Fruit fly (Drosophila melanogaster) whole organism, prepupa: Measurements from ENCODE around the gene Pif1A.

Source experiments
- Blimp-1 ChIP-seq: fragments of 200-800 bp; sonication (Bioruptor generic); optimal IDR thresholded peaks from 3 replicates; lab custom pipeline; 2017; ENCODE audit warnings: missing biosample characterization, missing genetic modification characterization, mild to moderate bottlenecking, moderate library complexity, missing genetic modification reagents
- CG10631 ChIP-seq: fragments of 200-800 bp; sonication (Bioruptor generic); optimal IDR thresholded peaks from 2 replicates; lab custom pipeline; 2016; ENCODE audit warnings: missing biosample characterization, missing genetic modification characterization
- CG10669 ChIP-seq: fragments of 200-800 bp; sonication (Bioruptor generic); optimal IDR thresholded peaks from 3 replicates; lab custom pipeline; 2018; ENCODE audit warnings: missing biosample characterization, mild to moderate bottlenecking, missing genetic modification characterization, moderate library complexity
- CG11294 ChIP-seq: fragments of 200-800 bp; sonication (Bioruptor generic); IDR thresholded peaks from 2 replicates; pipeline ENCODE4 v1.3.6; 2022; ENCODE audit warnings: missing biosample characterization, missing genetic modification characterization
- CG11762 ChIP-seq: fragments of 200-800 bp; sonication (Bioruptor generic); optimal IDR thresholded peaks from 3 replicates; lab custom pipeline; 2016; ENCODE audit warnings: missing biosample characterization, missing genetic modification characterization; ENCODE audit not compliant: insufficient read depth
- CG15336 ChIP-seq: fragments of 200-800 bp; sonication (Bioruptor generic); IDR thresholded peaks from 2 replicates; pipeline ENCODE4 v1.3.6; 2022; ENCODE audit warnings: missing biosample characterization, missing genetic modification characterization
- CG1621 ChIP-seq: fragments of 200-800 bp; sonication (Bioruptor generic); optimal IDR thresholded peaks from 3 replicates; lab custom pipeline; 2018; ENCODE audit warnings: missing biosample characterization, mild to moderate bottlenecking, missing genetic modification characterization
- CG3032 ChIP-seq: fragments of 200-800 bp; optimal IDR thresholded peaks from 2 replicates; lab custom pipeline; 2019; ENCODE audit warnings: missing biosample characterization, mild to moderate bottlenecking, missing genetic modification characterization, moderate library complexity
- CG34406 ChIP-seq: fragments of 200-800 bp; sonication (Bioruptor generic); optimal IDR thresholded peaks from 3 replicates; lab custom pipeline; 2016; ENCODE audit warnings: missing biosample characterization, missing genetic modification characterization
- CG3919 ChIP-seq: fragments of 200-800 bp; sonication (Bioruptor generic); optimal IDR thresholded peaks from 3 replicates; lab custom pipeline; 2016; ENCODE audit warnings: missing biosample characterization, missing genetic modification characterization
- CG6163 ChIP-seq: fragments of 200-800 bp; sonication (Bioruptor generic); IDR thresholded peaks from 3 replicates; pipeline ENCODE4 v1.3.6; 2022; ENCODE audit warnings: missing biosample characterization, missing genetic modification characterization
- CG6276 ChIP-seq: fragments of 200-800 bp; sonication (Bioruptor generic); optimal IDR thresholded peaks from 2 replicates; lab custom pipeline; 2017; ENCODE audit warnings: missing biosample characterization, mild to moderate bottlenecking, missing genetic modification characterization
- CG6792 ChIP-seq: fragments of 200-800 bp; sonication (Bioruptor generic); optimal IDR thresholded peaks from 3 replicates; lab custom pipeline; 2016; ENCODE audit warnings: missing biosample characterization, missing genetic modification characterization
- CG6808 ChIP-seq: fragments of 200-800 bp; sonication (Bioruptor generic); optimal IDR thresholded peaks from 3 replicates; lab custom pipeline; 2017; ENCODE audit warnings: missing biosample characterization, missing genetic modification characterization, mild to moderate bottlenecking, moderate library complexity, missing genetic modification reagents
- CG6854 ChIP-seq: fragments of 200-800 bp; sonication (Bioruptor generic); optimal IDR thresholded peaks from 2 replicates; lab custom pipeline; 2017; ENCODE audit warnings: missing biosample characterization, mild to moderate bottlenecking, missing genetic modification characterization
- CG7368 ChIP-seq: fragments of 200-800 bp; sonication (Bioruptor generic); optimal IDR thresholded peaks from 3 replicates; lab custom pipeline; 2016; ENCODE audit warnings: missing biosample characterization, missing genetic modification characterization
- CG8119 ChIP-seq: fragments of 200-800 bp; sonication (Bioruptor generic); IDR thresholded peaks from 3 replicates; pipeline ENCODE4 v1.3.6; 2022; ENCODE audit warnings: missing biosample characterization, missing genetic modification characterization
- CG8319 ChIP-seq: fragments of 200-800 bp; sonication (Bioruptor generic); optimal IDR thresholded peaks from 3 replicates; lab custom pipeline; 2016; ENCODE audit warnings: missing biosample characterization, missing genetic modification characterization
- CG8632 ChIP-seq: fragments of 200-800 bp; sonication (Bioruptor generic); optimal IDR thresholded peaks from 3 replicates; lab custom pipeline; 2016; ENCODE audit warnings: missing biosample characterization, missing genetic modification characterization
- Eip75B ChIP-seq: fragments of 200-800 bp; sonication (Bioruptor generic); optimal IDR thresholded peaks from 3 replicates; lab custom pipeline; 2016; ENCODE audit warnings: missing biosample characterization, missing genetic modification characterization
- Eip78C ChIP-seq: fragments of 200-800 bp; sonication (Bioruptor generic); peaks from one replicate; lab custom pipeline; 2016; ENCODE audit warnings: missing biosample characterization, missing genetic modification characterization
- Eip93F ChIP-seq: fragments of 200-800 bp; sonication (Bioruptor generic); optimal IDR thresholded peaks from 2 replicates; lab custom pipeline; 2016; ENCODE audit warnings: missing biosample characterization, mild to moderate bottlenecking, missing genetic modification characterization
- Ets21C ChIP-seq: fragments of 200-800 bp; sonication (Bioruptor generic); optimal IDR thresholded peaks from 3 replicates; lab custom pipeline; 2016; ENCODE audit warnings: missing biosample characterization, missing genetic modification characterization
- Ets96B ChIP-seq: fragments of 200-800 bp; optimal IDR thresholded peaks from 2 replicates; lab custom pipeline; 2019; ENCODE audit warnings: missing biosample characterization, mild to moderate bottlenecking, missing genetic modification characterization, moderate library complexity
- Gug ChIP-seq: fragments of 200-800 bp; sonication (Bioruptor generic); IDR thresholded peaks from 2 replicates; pipeline ENCODE4 v1.3.6; 2022; ENCODE audit warnings: missing biosample characterization, missing genetic modification characterization
- Hr39 ChIP-seq: fragments of 200-800 bp; sonication (Bioruptor generic); optimal IDR thresholded peaks from 2 replicates; lab custom pipeline; 2016; ENCODE audit warnings: missing biosample characterization, missing genetic modification characterization
- Hr4 ChIP-seq: fragments of 200-800 bp; sonication (Bioruptor generic); optimal IDR thresholded peaks from 3 replicates; lab custom pipeline; 2016; ENCODE audit warnings: missing biosample characterization, missing genetic modification characterization
- Lpt ChIP-seq: fragments of 200-800 bp; sonication (Bioruptor generic); optimal IDR thresholded peaks from 3 replicates; lab custom pipeline; 2016; ENCODE audit warnings: missing biosample characterization, missing genetic modification characterization
- Met ChIP-seq: fragments of 200-800 bp; sonication (Bioruptor generic); optimal IDR thresholded peaks from 3 replicates; lab custom pipeline; 2016; ENCODE audit warnings: missing biosample characterization, missing genetic modification characterization
- OdsH ChIP-seq: fragments of 200-800 bp; sonication (Bioruptor generic); optimal IDR thresholded peaks from 3 replicates; lab custom pipeline; 2016; ENCODE audit warnings: missing biosample characterization, missing genetic modification characterization
- Smox ChIP-seq: fragments of 200-800 bp; sonication (Bioruptor generic); optimal IDR thresholded peaks from 3 replicates; lab custom pipeline; 2016; ENCODE audit warnings: missing biosample characterization, missing genetic modification characterization
- Sox102F ChIP-seq: fragments of 200-800 bp; sonication (Bioruptor generic); optimal IDR thresholded peaks from 2 replicates; lab custom pipeline; 2016; ENCODE audit warnings: missing biosample characterization, mild to moderate bottlenecking, missing genetic modification characterization
- Sox14 ChIP-seq: fragments of 200-800 bp; sonication (Bioruptor generic); optimal IDR thresholded peaks from 3 replicates; lab custom pipeline; 2016; ENCODE audit warnings: missing biosample characterization, missing genetic modification characterization
- achi ChIP-seq: fragments of 200-800 bp; sonication (Bioruptor generic); optimal IDR thresholded peaks from 3 replicates; lab custom pipeline; 2016; ENCODE audit warnings: missing biosample characterization, missing genetic modification characterization
- acj6 ChIP-seq: fragments of 200-800 bp; sonication (Bioruptor generic); optimal IDR thresholded peaks from 3 replicates; lab custom pipeline; 2016; ENCODE audit warnings: missing biosample characterization, missing genetic modification characterization
- cyc ChIP-seq: fragments of 200-800 bp; sonication (Bioruptor generic); optimal IDR thresholded peaks from 3 replicates; lab custom pipeline; 2016; ENCODE audit warnings: missing biosample characterization, missing genetic modification characterization
- dac ChIP-seq: fragments of 200-800 bp; sonication (Bioruptor generic); optimal IDR thresholded peaks from 2 replicates; lab custom pipeline; 2017; ENCODE audit warnings: missing biosample characterization, mild to moderate bottlenecking, missing genetic modification characterization
- dsx ChIP-seq: fragments of 200-800 bp; optimal IDR thresholded peaks from 3 replicates; lab custom pipeline; 2019; ENCODE audit warnings: missing biosample characterization, mild to moderate bottlenecking, missing genetic modification characterization, moderate library complexity; ENCODE audit not compliant: poor library complexity, severe bottlenecking
- eg ChIP-seq: fragments of 200-800 bp; sonication (Bioruptor generic); IDR thresholded peaks from 3 replicates; pipeline ENCODE4 v1.3.6; 2022; ENCODE audit warnings: missing biosample characterization, missing genetic modification characterization
- fd59A ChIP-seq: fragments of 200-800 bp; sonication (Bioruptor generic); optimal IDR thresholded peaks from 2 replicates; lab custom pipeline; 2017; ENCODE audit warnings: missing biosample characterization, mild to moderate bottlenecking, missing genetic modification characterization, missing genetic modification reagents
- fd85E ChIP-seq: fragments of 200-800 bp; sonication (Bioruptor generic); optimal IDR thresholded peaks from 3 replicates; lab custom pipeline; 2016; ENCODE audit warnings: missing biosample characterization, missing genetic modification characterization
- fkh ChIP-seq: fragments of 200-800 bp; sonication (Bioruptor generic); optimal IDR thresholded peaks from 3 replicates; lab custom pipeline; 2017; ENCODE audit warnings: missing biosample characterization, mild to moderate bottlenecking, missing genetic modification characterization, moderate library complexity
- lz ChIP-seq: fragments of 200-800 bp; sonication (Bioruptor generic); optimal IDR thresholded peaks from 3 replicates; lab custom pipeline; 2016; ENCODE audit warnings: missing biosample characterization, missing genetic modification characterization
- net ChIP-seq: fragments of 200-800 bp; sonication (Bioruptor generic); optimal IDR thresholded peaks from 3 replicates; lab custom pipeline; 2016; ENCODE audit warnings: missing biosample characterization, missing genetic modification characterization
- pdm3 ChIP-seq: fragments of 200-800 bp; sonication (Bioruptor generic); optimal IDR thresholded peaks from 3 replicates; lab custom pipeline; 2016; ENCODE audit warnings: missing biosample characterization, missing genetic modification characterization
- spab ChIP-seq: fragments of 200-800 bp; sonication (Bioruptor generic); optimal IDR thresholded peaks from 2 replicates; lab custom pipeline; 2017; ENCODE audit warnings: missing biosample characterization, mild to moderate bottlenecking, missing genetic modification characterization, missing genetic modification reagents
- ss ChIP-seq, 2 experiments: fragments of 200-800 bp; sonication (Bioruptor generic); optimal IDR thresholded peaks; 2 replicates in 1 of 2; 3 replicates in 1 of 2; lab custom pipeline; 2017 to 2018; ENCODE audit warnings: mild to moderate bottlenecking in 2 of 2, missing biosample characterization in 2 of 2, missing genetic modification characterization in 2 of 2, moderate library complexity in 1 of 2
- svp ChIP-seq: fragments of 200-800 bp; sonication (Bioruptor generic); peaks from one replicate; lab custom pipeline; 2016; ENCODE audit warnings: missing biosample characterization, missing genetic modification characterization
- vri ChIP-seq: fragments of 200-800 bp; sonication (Bioruptor generic); optimal IDR thresholded peaks from 3 replicates; lab custom pipeline; 2016; ENCODE audit warnings: missing biosample characterization, mild to moderate bottlenecking, missing genetic modification characterization

The Pif1A gene

DNA sequence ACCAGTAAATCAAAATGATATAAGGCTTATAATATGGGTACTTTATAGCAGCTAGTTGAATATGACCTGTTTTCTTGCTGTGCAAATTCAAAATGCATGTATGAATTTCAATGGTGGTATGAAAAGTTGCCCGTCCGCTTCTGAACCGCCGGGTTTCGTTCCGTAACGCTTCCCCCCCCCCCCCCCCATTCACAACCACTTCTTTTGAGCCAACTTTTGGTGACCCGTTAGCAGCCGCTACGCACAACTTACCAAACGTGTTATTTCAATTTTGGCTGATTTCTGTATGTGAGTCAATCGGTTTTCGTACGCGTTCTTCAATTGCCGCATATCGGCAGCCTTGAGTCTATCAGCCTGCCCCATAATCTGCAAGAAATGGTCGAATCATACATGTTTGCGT lies 7.2 kb downstream of the Pif1A start:
- TF ChIP-seq Hr4 (GFP tag; lab: Kevin White, UChicago) (no peak), CG34406 (GFP tag; lab: Kevin White, UChicago) (no peak), Eip78C (peak; percentile 53)

DNA sequence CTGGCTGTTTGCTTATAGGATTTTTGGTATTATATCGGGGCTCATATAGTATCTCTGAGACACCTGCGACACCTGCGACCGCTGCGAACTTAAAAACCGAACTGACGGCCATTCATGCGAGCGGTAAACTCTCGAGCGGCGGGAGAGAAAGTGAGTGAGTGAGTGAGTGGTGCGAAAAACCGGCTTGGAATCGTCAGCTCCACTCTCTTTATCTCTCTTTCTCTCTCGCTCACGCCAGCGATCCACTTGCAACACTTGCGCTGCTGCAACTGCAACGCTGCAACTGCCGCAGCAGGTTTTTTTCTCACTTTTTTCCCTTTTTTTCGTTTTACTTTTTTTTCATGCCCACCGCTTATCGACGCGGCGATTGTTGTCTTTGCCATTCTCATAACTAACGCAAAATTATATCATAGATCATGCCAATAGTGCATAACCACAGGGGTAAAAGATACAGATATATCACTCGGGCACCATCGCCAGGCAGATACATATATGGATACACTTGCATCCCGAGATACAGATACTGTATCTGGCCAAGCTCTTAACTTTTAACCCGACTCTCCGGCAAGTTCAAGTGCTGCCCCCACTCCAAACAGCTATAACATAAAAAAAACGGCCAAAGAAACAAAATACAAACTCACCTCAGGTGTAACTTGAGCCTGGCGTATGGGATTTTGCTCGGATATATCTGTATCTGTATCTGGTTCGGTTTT lies 8.4 kb downstream of the Pif1A start:
- TF ChIP-seq lz (no peak), dac (peak; percentile 9), OdsH (GFP tag; lab: Kevin White, UChicago) (no peak), Sox102F (GFP tag; lab: Kevin White, UChicago) (peak; percentile 37), fkh (GFP tag; lab: Kevin White, UChicago) (no peak), CG3032 (tag; lab: Kevin White, UChicago) (peak; percentile 43), CG6808 (GFP tag; lab: Kevin White, UChicago) (peak; percentile 86), Hr4 (GFP tag; lab: Kevin White, UChicago) (no peak), Hr39 (no peak), CG8119 (GFP tag; lab: Robert Waterston, UW) (peak; percentile 80), CG10631 (GFP tag; lab: Kevin White, UChicago) (no peak), Lpt (GFP tag; lab: Kevin White, UChicago) (peak; percentile 74), CG11762 (no peak), CG6276 (GFP tag; lab: Kevin White, UChicago) (peak; percentile 80), svp (GFP tag; lab: Kevin White, UChicago) (peak; percentile 58), eg (GFP tag; lab: Robert Waterston, UW) (peak; percentile 73; the same call in 2 of the 3 replicates), Smox (GFP tag; lab: Kevin White, UChicago) (no peak), vri (GFP tag; lab: Kevin White, UChicago) (no peak), CG1621 (peak; percentile 20), fd59A (GFP tag; lab: Kevin White, UChicago) (no peak), Ets21C (GFP tag; lab: Kevin White, UChicago) (no peak), CG8632 (GFP tag; lab: Kevin White, UChicago) (no peak), Gug (no peak), CG6792 (GFP tag; lab: Kevin White, UChicago) (no peak), net (peak; percentile 57), CG10669 (peak; percentile 27), Met (GFP tag; lab: Kevin White, UChicago) (no peak), Sox14 (GFP tag; lab: Kevin White, UChicago) (no peak), CG7368 (no peak), spab (GFP tag; lab: Kevin White, UChicago) (peak; percentile 65), CG6854 (GFP tag; lab: Kevin White, UChicago) (peak; percentile 82), Ets96B (tag; lab: Kevin White, UChicago) (peak; percentile 45), Eip93F (no peak), Eip75B (GFP tag; lab: Kevin White, UChicago) (peak; percentile 14), CG34406 (GFP tag; lab: Kevin White, UChicago) (no peak), CG15336 (GFP tag; lab: Robert Waterston, UW) (peak; percentile 71), CG8319 (GFP tag; lab: Kevin White, UChicago) (no peak), CG6163 (peak; percentile 71; the same call in 2 of the 3 replicates), CG3919 (GFP tag; lab: Kevin White, UChicago) (peak; percentile 71), dsx (GFP tag; lab: Kevin White, UChicago) (peak; percentile 60), Eip78C (peak; percentile 70), acj6 (no peak), pdm3 (GFP tag; lab: Kevin White, UChicago) (peak; percentile 31), Blimp-1 (peak; percentile 94), ss (GFP tag; optimal IDR thresholded peaks at IDR 0.05; lab: Kevin White, UChicago) (peak; percentile 48 to 87), cyc (GFP tag; lab: Kevin White, UChicago) (no peak), fd85E (GFP tag; lab: Kevin White, UChicago) (no peak), achi (GFP tag; lab: Kevin White, UChicago) (no peak), CG11294 (GFP tag; lab: Robert Waterston, UW) (no peak)
